Worm (Caenorhabditis elegans) whole organism, L1 larva: ENCODE data around the gene R08B4.3.

Experiments used
- lin-35 ChIP-seq, 2 experiments: fragments of 150-350 bp; optimal IDR thresholded peaks; 2 replicates each; lab custom pipeline; 2014; ENCODE audit warnings: missing biosample characterization in 2 of 2, missing genetic modification characterization in 2 of 2, missing genetic modification reagents in 2 of 2
- lir-3 ChIP-seq: sonication (generic microtip); optimal IDR thresholded peaks from 2 replicates; lab custom pipeline; 2016; ENCODE audit warnings: mild to moderate bottlenecking, missing genetic modification characterization, moderate library complexity, missing compliant biosample characterization; ENCODE audit not compliant: poor library complexity
- mdl-1 ChIP-seq, 2 experiments: fragments of 150-350 bp; optimal IDR thresholded peaks; 2 replicates each; lab custom pipeline; 2014 to 2017; ENCODE audit warnings: missing biosample characterization in 2 of 2, missing genetic modification characterization in 2 of 2, inconsistent platforms in 1 of 2
- mep-1 ChIP-seq: fragments of 150-350 bp; optimal IDR thresholded peaks from 2 replicates; lab custom pipeline; 2014; ENCODE audit warnings: missing biosample characterization, missing genetic modification characterization
- nhr-12 ChIP-seq: sonication (generic microtip); optimal IDR thresholded peaks from 2 replicates; lab custom pipeline; 2017; ENCODE audit warnings: missing biosample characterization, missing genetic modification characterization
- pax-3 ChIP-seq: fragments of 200-800 bp; sonication (Bioruptor generic); optimal IDR thresholded peaks from 2 replicates; lab custom pipeline; 2018; ENCODE audit warnings: mild to moderate bottlenecking, missing genetic modification characterization, moderate library complexity, missing compliant biosample characterization
- tbx-2 ChIP-seq: sonication (generic microtip); optimal IDR thresholded peaks from 2 replicates; lab custom pipeline; 2016; ENCODE audit warnings: missing genetic modification characterization, missing compliant biosample characterization
- zag-1 ChIP-seq: fragments of 150-350 bp; optimal IDR thresholded peaks from 2 replicates; lab custom pipeline; 2014; ENCODE audit warnings: missing biosample characterization, missing genetic modification characterization

DNA sequence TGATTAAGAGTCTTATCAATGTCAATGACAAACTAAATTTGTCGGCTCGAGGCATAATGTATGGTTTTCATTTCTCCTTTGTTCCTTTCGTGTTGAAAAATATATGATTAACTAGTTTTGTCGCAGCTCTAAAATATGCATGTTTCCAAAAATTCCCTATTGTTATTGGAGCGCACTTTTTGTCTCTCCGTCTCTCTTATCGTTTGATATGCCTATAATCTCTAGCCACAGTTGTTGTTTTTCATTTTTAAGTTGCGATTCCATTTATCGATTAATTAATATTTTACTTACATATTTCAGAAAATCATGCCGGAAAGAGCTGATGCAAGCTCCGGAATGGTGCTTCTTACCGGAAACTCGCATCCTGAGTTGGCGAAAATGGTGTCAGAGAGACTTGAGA, 47.4 kb downstream of the R08B4.3 start, which contains the start of gene W04G3.5:
- TF ChIP-seq mep-1 (no peak), nhr-12 (tag; lab: Kevin White, UChicago) (no peak), lin-35 (GFP tag; optimal IDR thresholded peaks at IDR 0.05; lab: Kevin White, UChicago) (no peak), pax-3 (tag; lab: Kevin White, UChicago) (no peak), tbx-2 (tag; lab: Kevin White, UChicago) (no peak), mdl-1 (tag; optimal IDR thresholded peaks at IDR 0.05; lab: Kevin White, UChicago) (no peak), zag-1 (tag; lab: Kevin White, UChicago) (no peak), lir-3 (no peak)
